Fruit fly (Drosophila melanogaster) whole organism, pupa: ENCODE results near the gene Mhcl.

Experiments
- CG34367 ChIP-seq: fragments of 200-800 bp; sonication (Bioruptor generic); optimal IDR thresholded peaks from 2 replicates; lab custom pipeline; 2018; ENCODE audit warnings: missing biosample characterization, mild to moderate bottlenecking, missing genetic modification characterization
- CG8159 ChIP-seq: fragments of 200-800 bp; sonication (Bioruptor generic); optimal IDR thresholded peaks from 3 replicates; lab custom pipeline; 2018; ENCODE audit warnings: missing biosample characterization, mild to moderate bottlenecking, missing genetic modification characterization, moderate library complexity
- CG8301 ChIP-seq: fragments of 200-800 bp; sonication (Bioruptor generic); optimal IDR thresholded peaks from 2 replicates; lab custom pipeline; 2018; ENCODE audit warnings: missing biosample characterization, mild to moderate bottlenecking, missing genetic modification characterization
- CG9948 ChIP-seq: fragments of 200-800 bp; sonication (Bioruptor generic); optimal IDR thresholded peaks from 2 replicates; lab custom pipeline; 2018; ENCODE audit warnings: missing biosample characterization, mild to moderate bottlenecking, missing genetic modification characterization, moderate library complexity
- D1 ChIP-seq: fragments of 200-800 bp; sonication (Bioruptor generic); optimal IDR thresholded peaks from 2 replicates; lab custom pipeline; 2018; ENCODE audit warnings: missing biosample characterization, mild to moderate bottlenecking, missing genetic modification characterization, moderate library complexity
- EcR ChIP-seq: fragments of 200-800 bp; sonication (Bioruptor generic); optimal IDR thresholded peaks from 3 replicates; lab custom pipeline; 2019; ENCODE audit warnings: missing biosample characterization, missing genetic modification characterization, mild to moderate bottlenecking, moderate library complexity, missing genetic modification reagents
- Ets98B ChIP-seq: fragments of 200-800 bp; sonication (Bioruptor generic); IDR thresholded peaks from 2 replicates; pipeline ENCODE4 v1.3.6; 2022; ENCODE audit warnings: missing biosample characterization, missing genetic modification characterization
- Pif1A ChIP-seq: fragments of 200-800 bp; sonication (Bioruptor generic); optimal IDR thresholded peaks from 3 replicates; lab custom pipeline; 2016; ENCODE audit warnings: missing biosample characterization, missing genetic modification characterization
- Snoo ChIP-seq: fragments of 200-800 bp; sonication (Bioruptor generic); optimal IDR thresholded peaks from 3 replicates; lab custom pipeline; 2017; ENCODE audit warnings: missing biosample characterization, mild to moderate bottlenecking, missing genetic modification characterization, inconsistent platforms
- fd96Ca ChIP-seq: fragments of 200-800 bp; sonication (Bioruptor generic); IDR thresholded peaks from 3 replicates; pipeline ENCODE4 v1.3.6; 2022; ENCODE audit warnings: missing biosample characterization, missing genetic modification characterization
- rn ChIP-seq: fragments of 200-800 bp; sonication (Bioruptor generic); IDR thresholded peaks from 2 replicates; pipeline ENCODE4 v1.3.6; 2022; ENCODE audit warnings: missing biosample characterization, missing genetic modification characterization

DNA sequence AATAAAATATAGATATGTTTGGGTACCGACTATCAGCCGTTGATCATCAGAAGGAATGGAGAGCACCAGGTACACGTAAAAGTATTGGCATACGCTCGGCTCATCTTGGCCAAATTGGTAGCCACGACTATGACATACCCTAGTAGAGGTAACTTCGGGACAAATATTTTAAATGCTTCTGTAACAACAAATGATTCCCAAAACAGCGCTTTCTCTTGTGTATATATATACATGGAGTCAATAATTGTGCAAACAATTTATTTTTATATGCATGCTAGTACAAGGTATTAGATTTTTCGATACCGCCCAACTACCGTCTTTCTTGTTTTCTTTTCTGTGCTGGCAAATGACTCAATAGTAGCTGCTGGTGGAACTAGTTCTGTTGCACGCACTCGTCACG lies 20.9 kb upstream of the Mhcl start:
- TF ChIP-seq Ets98B (peak; percentile 87), CG34367 (tag; lab: Kevin White, UChicago) (peak; percentile 30), fd96Ca (GFP tag; lab: Robert Waterston, UW) (peak; percentile 88), EcR (GFP tag; lab: Kevin White, UChicago) (no peak), Snoo (no peak), CG8301 (tag; lab: Kevin White, UChicago) (peak; percentile 93), CG8159 (tag; lab: Kevin White, UChicago) (peak; percentile 36), CG9948 (tag; lab: Kevin White, UChicago) (peak; percentile 62), D1 (tag; lab: Kevin White, UChicago) (no peak), rn (GFP tag; lab: Robert Waterston, UW) (peak; percentile 59; the same call in 1 of the 2 replicates), Pif1A (GFP tag; lab: Kevin White, UChicago) (peak; percentile 82)
